Fruit fly (Drosophila melanogaster): ENCODE measurements around the gene mRpL9.

- TF ChIP-seq CG17806 (tag; optimal IDR thresholded peaks at IDR 0.05), result peak; percentile 15
- no peak for TF ChIP-seq rn (GFP tag; IDR thresholded peaks at IDR 0.05)
- peak; percentile 9 for TF ChIP-seq EcR (GFP tag; optimal IDR thresholded peaks at IDR 0.05)
- TF ChIP-seq CG4496 (GFP tag; IDR thresholded peaks at IDR 0.05), result no peak
- no peak for TF ChIP-seq gl (tag; optimal IDR thresholded peaks at IDR 0.05)
- TF ChIP-seq CG13204 (GFP tag; optimal IDR thresholded peaks at IDR 0.05), result no peak
- no peak for TF ChIP-seq fd96Ca (GFP tag; IDR thresholded peaks at IDR 0.05)
- peak; percentile 28 for TF ChIP-seq Snoo (tag; optimal IDR thresholded peaks at IDR 0.05)
- TF ChIP-seq CG32121 (GFP tag; IDR thresholded peaks at IDR 0.05), result 0 out of 2 replicates have a peak, but pooled peaks have one; percentile 13
- no peak for TF ChIP-seq CG14655 (GFP tag; optimal IDR thresholded peaks at IDR 0.05)
Observed at dm6 chr3R:15350993-15351426, 20.5 kb downstream of the mRpL9 start, which contains the start of the genes Trs33 and Tmtc4.

All from whole organism, pupa.